Worm (Caenorhabditis elegans) whole organism, midembryonic: ENCODE measurements around the gene ugt-2.

Experiments used
- T22C8.4 ChIP-seq: fragments of 200-800 bp; sonication (Bioruptor generic); IDR thresholded peaks from 2 replicates; pipeline ENCODE4 v1.3.6; 2022; ENCODE audit warnings: missing genetic modification characterization, missing compliant biosample characterization
- cog-1 ChIP-seq: sonication (generic microtip); optimal IDR thresholded peaks from 2 replicates; lab custom pipeline; 2016; ENCODE audit warnings: missing genetic modification characterization, missing compliant biosample characterization
- flt-1 ChIP-seq: fragments of 200-800 bp; sonication (Bioruptor generic); IDR thresholded peaks from 2 replicates; pipeline ENCODE4 v1.3.6; 2022; ENCODE audit warnings: missing genetic modification characterization, missing compliant biosample characterization
- klf-2 ChIP-seq: fragments of 200-800 bp; sonication (Bioruptor generic); conservative IDR thresholded peaks from 2 replicates; pipeline ENCODE4 v1.3.6; 2022; ENCODE audit warnings: missing genetic modification reagents, missing genetic modification characterization, missing compliant biosample characterization
- med-1 ChIP-seq: sonication (generic microtip); optimal IDR thresholded peaks from 2 replicates; lab custom pipeline; 2017; ENCODE audit warnings: missing genetic modification characterization, mild to moderate bottlenecking, missing compliant biosample characterization, antibody characterized with exemption, missing genetic modification reagents; ENCODE audit not compliant: insufficient read depth
- ref-1 ChIP-seq: fragments of 200-800 bp; sonication (Bioruptor generic); conservative IDR thresholded peaks from 2 replicates; pipeline ENCODE4 v1.3.6; 2022; ENCODE audit warnings: missing genetic modification reagents, missing genetic modification characterization, missing compliant biosample characterization
- tab-1 ChIP-seq: fragments of 200-800 bp; sonication (Bioruptor generic); IDR thresholded peaks from 2 replicates; pipeline ENCODE4 v1.3.6; 2022; ENCODE audit warnings: missing genetic modification characterization, missing compliant biosample characterization
- ztf-23 ChIP-seq: fragments of 200-800 bp; sonication (Bioruptor generic); IDR thresholded peaks from 2 replicates; pipeline ENCODE4 v1.3.6; 2022; ENCODE audit warnings: missing genetic modification reagents, missing genetic modification characterization, missing compliant biosample characterization
- ztf-29 ChIP-seq: fragments of 200-800 bp; sonication (Bioruptor generic); IDR thresholded peaks from 2 replicates; pipeline ENCODE4 v1.3.6; 2022; ENCODE audit warnings: missing genetic modification reagents, missing genetic modification characterization, missing compliant biosample characterization

ugt-2 gene

ce11 chrV:10388318-10388717, 10.3 kb upstream of the ugt-2 start, which contains the start of gene AC3.5:
TSS of gene AC3.5 (plus strand) at chrV:10388527.
- TF ChIP-seq T22C8.4 (GFP tag; lab: Robert Waterston, UW) = no peak
- TF ChIP-seq ztf-29 (GFP tag; lab: Robert Waterston, UW) = no peak
- TF ChIP-seq flt-1 = no peak
- TF ChIP-seq klf-2 (GFP tag; lab: Robert Waterston, UW) = no peak
- TF ChIP-seq ref-1 (GFP tag; lab: Robert Waterston, UW) = no peak
- no peak for TF ChIP-seq cog-1
- no peak for TF ChIP-seq med-1 (GFP tag; lab: Kevin White, UChicago)
- TF ChIP-seq ztf-23 (GFP tag; lab: Robert Waterston, UW) = no peak

ce11 chrV:10393708-10394107, 4.9 kb upstream of the ugt-2 start:
- TF ChIP-seq med-1 (GFP tag; lab: Kevin White, UChicago) (no peak), T22C8.4 (GFP tag; lab: Robert Waterston, UW) (no peak), flt-1 (no peak), ref-1 (GFP tag; lab: Robert Waterston, UW) (no peak), ztf-23 (GFP tag; lab: Robert Waterston, UW) (no peak), tab-1 (no peak), ztf-29 (GFP tag; lab: Robert Waterston, UW) (no peak), klf-2 (GFP tag; lab: Robert Waterston, UW) (no peak), cog-1 (no peak)

- TF ChIP-seq flt-1 (no peak), ztf-29 (GFP tag; lab: Robert Waterston, UW) (no peak), ref-1 (GFP tag; lab: Robert Waterston, UW) (no peak), ztf-23 (GFP tag; lab: Robert Waterston, UW) (no peak), med-1 (GFP tag; lab: Kevin White, UChicago) (no peak), tab-1 (no peak), cog-1 (no peak), T22C8.4 (GFP tag; lab: Robert Waterston, UW) (no peak), klf-2 (GFP tag; lab: Robert Waterston, UW) (no peak)
Measured at ce11 chrV:10395173-10395766, 3.3 kb upstream of the ugt-2 start, which contains the start of the genes col-151 and ugt-1. TSS of gene col-151 (minus strand) at chrV:10395223. TSS of gene ugt-1 (plus strand) at chrV:10395663.

- TF ChIP-seq ref-1 (GFP tag; lab: Robert Waterston, UW) (no peak), ztf-23 (GFP tag; lab: Robert Waterston, UW) (no peak), tab-1 (no peak), T22C8.4 (GFP tag; lab: Robert Waterston, UW) (no peak), med-1 (GFP tag; lab: Kevin White, UChicago) (no peak), flt-1 (no peak)
Measured at ce11 chrV:10399290-10399689, 689 bp downstream of the ugt-2 start.

- TF ChIP-seq ref-1 (GFP tag; lab: Robert Waterston, UW) (no peak), tab-1 (no peak), klf-2 (GFP tag; lab: Robert Waterston, UW) (no peak), ztf-29 (GFP tag; lab: Robert Waterston, UW) (no peak), med-1 (GFP tag; lab: Kevin White, UChicago) (no peak)
Measured at ce11 chrV:10402804-10403203, 4.2 kb downstream of the ugt-2 start, which contains the start of gene F15H10.8. TSS of gene F15H10.8 (minus strand) at chrV:10402904.

ce11 chrV:10404701-10405100, 6.1 kb downstream of the ugt-2 start:
- TF ChIP-seq klf-2 (GFP tag; lab: Robert Waterston, UW) (no peak), ref-1 (GFP tag; lab: Robert Waterston, UW) (no peak), tab-1 (no peak), med-1 (GFP tag; lab: Kevin White, UChicago) (no peak), cog-1 (no peak), T22C8.4 (GFP tag; lab: Robert Waterston, UW) (no peak), ztf-29 (GFP tag; lab: Robert Waterston, UW) (no peak), flt-1 (no peak), ztf-23 (GFP tag; lab: Robert Waterston, UW) (no peak)

ce11 chrV:10406313-10406712, 7.7 kb downstream of the ugt-2 start, which contains the start of gene F15H10.7:
TSS of gene F15H10.7 (minus strand) at chrV:10406413.
- no peak for TF ChIP-seq ztf-29 (GFP tag; lab: Robert Waterston, UW)
- TF ChIP-seq klf-2 (GFP tag; lab: Robert Waterston, UW) = no peak
- no peak for TF ChIP-seq T22C8.4 (GFP tag; lab: Robert Waterston, UW)
- no peak for TF ChIP-seq cog-1
- TF ChIP-seq flt-1 = no peak
- TF ChIP-seq ref-1 (GFP tag; lab: Robert Waterston, UW) = no peak
- no peak for TF ChIP-seq med-1 (GFP tag; lab: Kevin White, UChicago)
- TF ChIP-seq ztf-23 (GFP tag; lab: Robert Waterston, UW) = no peak
- no peak for TF ChIP-seq tab-1

ce11 chrV:10410030-10410713, 11.6 kb downstream of the ugt-2 start, which contains the start of gene F15H10.12:
TSS of gene F15H10.12 (minus strand) at chrV:10410080.
- no peak for TF ChIP-seq ztf-23 (GFP tag; lab: Robert Waterston, UW)
- TF ChIP-seq T22C8.4 (GFP tag; lab: Robert Waterston, UW) = no peak
- TF ChIP-seq flt-1 = no peak
- TF ChIP-seq tab-1 = no peak
- no peak for TF ChIP-seq ztf-29 (GFP tag; lab: Robert Waterston, UW)

ce11 chrV:10414610-10415009, 16.0 kb downstream of the ugt-2 start, which contains the start of gene F15H10.9:
TSS of gene F15H10.9 (minus strand) at chrV:10414710.
- TF ChIP-seq klf-2 (GFP tag; lab: Robert Waterston, UW) = no peak
- no peak for TF ChIP-seq ztf-23 (GFP tag; lab: Robert Waterston, UW)
- no peak for TF ChIP-seq ztf-29 (GFP tag; lab: Robert Waterston, UW)
- TF ChIP-seq T22C8.4 (GFP tag; lab: Robert Waterston, UW) = no peak
- no peak for TF ChIP-seq cog-1
- TF ChIP-seq med-1 (GFP tag; lab: Kevin White, UChicago) = no peak
- TF ChIP-seq tab-1 = no peak
- no peak for TF ChIP-seq flt-1
- no peak for TF ChIP-seq ref-1 (GFP tag; lab: Robert Waterston, UW)
